Fruit fly (Drosophila melanogaster) whole organism, prepupa: Measurements from ENCODE around the gene CG9297.

Experiments
- Blimp-1 ChIP-seq: fragments of 200-800 bp; sonication (Bioruptor generic); optimal IDR thresholded peaks from 3 replicates; lab custom pipeline; 2017; ENCODE audit warnings: missing biosample characterization, missing genetic modification characterization, mild to moderate bottlenecking, moderate library complexity, missing genetic modification reagents
- CG10631 ChIP-seq: fragments of 200-800 bp; sonication (Bioruptor generic); optimal IDR thresholded peaks from 2 replicates; lab custom pipeline; 2016; ENCODE audit warnings: missing biosample characterization, missing genetic modification characterization
- CG10669 ChIP-seq: fragments of 200-800 bp; sonication (Bioruptor generic); optimal IDR thresholded peaks from 3 replicates; lab custom pipeline; 2018; ENCODE audit warnings: missing biosample characterization, mild to moderate bottlenecking, missing genetic modification characterization, moderate library complexity
- CG11294 ChIP-seq: fragments of 200-800 bp; sonication (Bioruptor generic); IDR thresholded peaks from 2 replicates; pipeline ENCODE4 v1.3.6; 2022; ENCODE audit warnings: missing biosample characterization, missing genetic modification characterization
- CG15336 ChIP-seq: fragments of 200-800 bp; sonication (Bioruptor generic); IDR thresholded peaks from 2 replicates; pipeline ENCODE4 v1.3.6; 2022; ENCODE audit warnings: missing biosample characterization, missing genetic modification characterization
- CG1621 ChIP-seq: fragments of 200-800 bp; sonication (Bioruptor generic); optimal IDR thresholded peaks from 3 replicates; lab custom pipeline; 2018; ENCODE audit warnings: missing biosample characterization, mild to moderate bottlenecking, missing genetic modification characterization
- CG16779 ChIP-seq: fragments of 200-800 bp; sonication (Bioruptor generic); optimal IDR thresholded peaks from 3 replicates; lab custom pipeline; 2017; ENCODE audit warnings: missing biosample characterization, mild to moderate bottlenecking, missing genetic modification characterization
- CG3032 ChIP-seq: fragments of 200-800 bp; optimal IDR thresholded peaks from 2 replicates; lab custom pipeline; 2019; ENCODE audit warnings: missing biosample characterization, mild to moderate bottlenecking, missing genetic modification characterization, moderate library complexity
- CG31627 ChIP-seq: fragments of 200-800 bp; sonication (Bioruptor generic); optimal IDR thresholded peaks from 3 replicates; lab custom pipeline; 2016; ENCODE audit warnings: missing biosample characterization, missing genetic modification characterization
- CG32006 ChIP-seq: fragments of 200-800 bp; sonication (Bioruptor generic); optimal IDR thresholded peaks from 3 replicates; lab custom pipeline; 2017; ENCODE audit warnings: missing biosample characterization, mild to moderate bottlenecking, missing genetic modification characterization
- CG34406 ChIP-seq: fragments of 200-800 bp; sonication (Bioruptor generic); optimal IDR thresholded peaks from 3 replicates; lab custom pipeline; 2016; ENCODE audit warnings: missing biosample characterization, missing genetic modification characterization
- CG3919 ChIP-seq: fragments of 200-800 bp; sonication (Bioruptor generic); optimal IDR thresholded peaks from 3 replicates; lab custom pipeline; 2016; ENCODE audit warnings: missing biosample characterization, missing genetic modification characterization
- CG4318 ChIP-seq: fragments of 200-800 bp; sonication (Bioruptor generic); optimal IDR thresholded peaks from 3 replicates; lab custom pipeline; 2017; ENCODE audit warnings: missing biosample characterization, mild to moderate bottlenecking, missing genetic modification characterization
- CG6163 ChIP-seq: fragments of 200-800 bp; sonication (Bioruptor generic); IDR thresholded peaks from 3 replicates; pipeline ENCODE4 v1.3.6; 2022; ENCODE audit warnings: missing biosample characterization, missing genetic modification characterization
- CG6276 ChIP-seq: fragments of 200-800 bp; sonication (Bioruptor generic); optimal IDR thresholded peaks from 2 replicates; lab custom pipeline; 2017; ENCODE audit warnings: missing biosample characterization, mild to moderate bottlenecking, missing genetic modification characterization
- CG6792 ChIP-seq: fragments of 200-800 bp; sonication (Bioruptor generic); optimal IDR thresholded peaks from 3 replicates; lab custom pipeline; 2016; ENCODE audit warnings: missing biosample characterization, missing genetic modification characterization
- CG6808 ChIP-seq: fragments of 200-800 bp; sonication (Bioruptor generic); optimal IDR thresholded peaks from 3 replicates; lab custom pipeline; 2017; ENCODE audit warnings: missing biosample characterization, missing genetic modification characterization, mild to moderate bottlenecking, moderate library complexity, missing genetic modification reagents
- CG6854 ChIP-seq: fragments of 200-800 bp; sonication (Bioruptor generic); optimal IDR thresholded peaks from 2 replicates; lab custom pipeline; 2017; ENCODE audit warnings: missing biosample characterization, mild to moderate bottlenecking, missing genetic modification characterization
- CG7368 ChIP-seq: fragments of 200-800 bp; sonication (Bioruptor generic); optimal IDR thresholded peaks from 3 replicates; lab custom pipeline; 2016; ENCODE audit warnings: missing biosample characterization, missing genetic modification characterization
- CG8119 ChIP-seq: fragments of 200-800 bp; sonication (Bioruptor generic); IDR thresholded peaks from 3 replicates; pipeline ENCODE4 v1.3.6; 2022; ENCODE audit warnings: missing biosample characterization, missing genetic modification characterization
- CG8319 ChIP-seq: fragments of 200-800 bp; sonication (Bioruptor generic); optimal IDR thresholded peaks from 3 replicates; lab custom pipeline; 2016; ENCODE audit warnings: missing biosample characterization, missing genetic modification characterization
- CG8632 ChIP-seq: fragments of 200-800 bp; sonication (Bioruptor generic); optimal IDR thresholded peaks from 3 replicates; lab custom pipeline; 2016; ENCODE audit warnings: missing biosample characterization, missing genetic modification characterization
- Eip75B ChIP-seq: fragments of 200-800 bp; sonication (Bioruptor generic); optimal IDR thresholded peaks from 3 replicates; lab custom pipeline; 2016; ENCODE audit warnings: missing biosample characterization, missing genetic modification characterization
- Eip78C ChIP-seq: fragments of 200-800 bp; sonication (Bioruptor generic); peaks from one replicate; lab custom pipeline; 2016; ENCODE audit warnings: missing biosample characterization, missing genetic modification characterization
- Ets21C ChIP-seq: fragments of 200-800 bp; sonication (Bioruptor generic); optimal IDR thresholded peaks from 3 replicates; lab custom pipeline; 2016; ENCODE audit warnings: missing biosample characterization, missing genetic modification characterization
- Ets96B ChIP-seq: fragments of 200-800 bp; optimal IDR thresholded peaks from 2 replicates; lab custom pipeline; 2019; ENCODE audit warnings: missing biosample characterization, mild to moderate bottlenecking, missing genetic modification characterization, moderate library complexity
- Gug ChIP-seq: fragments of 200-800 bp; sonication (Bioruptor generic); IDR thresholded peaks from 2 replicates; pipeline ENCODE4 v1.3.6; 2022; ENCODE audit warnings: missing biosample characterization, missing genetic modification characterization
- Hr38 ChIP-seq: sonication (Bioruptor generic); optimal IDR thresholded peaks from 2 replicates; lab custom pipeline; 2016; ENCODE audit warnings: missing biosample characterization, missing genetic modification characterization
- Hr4 ChIP-seq: fragments of 200-800 bp; sonication (Bioruptor generic); optimal IDR thresholded peaks from 3 replicates; lab custom pipeline; 2016; ENCODE audit warnings: missing biosample characterization, missing genetic modification characterization
- Lpt ChIP-seq: fragments of 200-800 bp; sonication (Bioruptor generic); optimal IDR thresholded peaks from 3 replicates; lab custom pipeline; 2016; ENCODE audit warnings: missing biosample characterization, missing genetic modification characterization
- Met ChIP-seq: fragments of 200-800 bp; sonication (Bioruptor generic); optimal IDR thresholded peaks from 3 replicates; lab custom pipeline; 2016; ENCODE audit warnings: missing biosample characterization, missing genetic modification characterization
- OdsH ChIP-seq: fragments of 200-800 bp; sonication (Bioruptor generic); optimal IDR thresholded peaks from 3 replicates; lab custom pipeline; 2016; ENCODE audit warnings: missing biosample characterization, missing genetic modification characterization
- Smox ChIP-seq: fragments of 200-800 bp; sonication (Bioruptor generic); optimal IDR thresholded peaks from 3 replicates; lab custom pipeline; 2016; ENCODE audit warnings: missing biosample characterization, missing genetic modification characterization
- Sox102F ChIP-seq: fragments of 200-800 bp; sonication (Bioruptor generic); optimal IDR thresholded peaks from 2 replicates; lab custom pipeline; 2016; ENCODE audit warnings: missing biosample characterization, mild to moderate bottlenecking, missing genetic modification characterization
- Sox14 ChIP-seq: fragments of 200-800 bp; sonication (Bioruptor generic); optimal IDR thresholded peaks from 3 replicates; lab custom pipeline; 2016; ENCODE audit warnings: missing biosample characterization, missing genetic modification characterization
- achi ChIP-seq: fragments of 200-800 bp; sonication (Bioruptor generic); optimal IDR thresholded peaks from 3 replicates; lab custom pipeline; 2016; ENCODE audit warnings: missing biosample characterization, missing genetic modification characterization
- acj6 ChIP-seq: fragments of 200-800 bp; sonication (Bioruptor generic); optimal IDR thresholded peaks from 3 replicates; lab custom pipeline; 2016; ENCODE audit warnings: missing biosample characterization, missing genetic modification characterization
- cyc ChIP-seq: fragments of 200-800 bp; sonication (Bioruptor generic); optimal IDR thresholded peaks from 3 replicates; lab custom pipeline; 2016; ENCODE audit warnings: missing biosample characterization, missing genetic modification characterization
- dac ChIP-seq: fragments of 200-800 bp; sonication (Bioruptor generic); optimal IDR thresholded peaks from 2 replicates; lab custom pipeline; 2017; ENCODE audit warnings: missing biosample characterization, mild to moderate bottlenecking, missing genetic modification characterization
- dsx ChIP-seq: fragments of 200-800 bp; optimal IDR thresholded peaks from 3 replicates; lab custom pipeline; 2019; ENCODE audit warnings: missing biosample characterization, mild to moderate bottlenecking, missing genetic modification characterization, moderate library complexity; ENCODE audit not compliant: poor library complexity, severe bottlenecking
- eg ChIP-seq: fragments of 200-800 bp; sonication (Bioruptor generic); IDR thresholded peaks from 3 replicates; pipeline ENCODE4 v1.3.6; 2022; ENCODE audit warnings: missing biosample characterization, missing genetic modification characterization
- esn ChIP-seq: fragments of 200-800 bp; sonication (Bioruptor generic); optimal IDR thresholded peaks from 2 replicates; lab custom pipeline; 2016; ENCODE audit warnings: missing biosample characterization, mild to moderate bottlenecking, missing genetic modification characterization, moderate library complexity
- fd59A ChIP-seq: fragments of 200-800 bp; sonication (Bioruptor generic); optimal IDR thresholded peaks from 2 replicates; lab custom pipeline; 2017; ENCODE audit warnings: missing biosample characterization, mild to moderate bottlenecking, missing genetic modification characterization, missing genetic modification reagents
- fd85E ChIP-seq: fragments of 200-800 bp; sonication (Bioruptor generic); optimal IDR thresholded peaks from 3 replicates; lab custom pipeline; 2016; ENCODE audit warnings: missing biosample characterization, missing genetic modification characterization
- net ChIP-seq: fragments of 200-800 bp; sonication (Bioruptor generic); optimal IDR thresholded peaks from 3 replicates; lab custom pipeline; 2016; ENCODE audit warnings: missing biosample characterization, missing genetic modification characterization
- pdm3 ChIP-seq: fragments of 200-800 bp; sonication (Bioruptor generic); optimal IDR thresholded peaks from 3 replicates; lab custom pipeline; 2016; ENCODE audit warnings: missing biosample characterization, missing genetic modification characterization
- salr ChIP-seq, 2 experiments: fragments of 200-800 bp; sonication (Bioruptor generic); optimal IDR thresholded peaks; 3 replicates each; lab custom pipeline; 2016 to 2018; ENCODE audit warnings: missing biosample characterization in 2 of 2, missing genetic modification characterization in 2 of 2, mild to moderate bottlenecking in 1 of 2
- spab ChIP-seq: fragments of 200-800 bp; sonication (Bioruptor generic); optimal IDR thresholded peaks from 2 replicates; lab custom pipeline; 2017; ENCODE audit warnings: missing biosample characterization, mild to moderate bottlenecking, missing genetic modification characterization, missing genetic modification reagents
- ss ChIP-seq, 2 experiments: fragments of 200-800 bp; sonication (Bioruptor generic); optimal IDR thresholded peaks; 2 replicates in 1 of 2; 3 replicates in 1 of 2; lab custom pipeline; 2017 to 2018; ENCODE audit warnings: mild to moderate bottlenecking in 2 of 2, missing biosample characterization in 2 of 2, missing genetic modification characterization in 2 of 2, moderate library complexity in 1 of 2
- svp ChIP-seq: fragments of 200-800 bp; sonication (Bioruptor generic); peaks from one replicate; lab custom pipeline; 2016; ENCODE audit warnings: missing biosample characterization, missing genetic modification characterization
- topi ChIP-seq: fragments of 200-800 bp; sonication (Bioruptor generic); optimal IDR thresholded peaks from 3 replicates; lab custom pipeline; 2016; ENCODE audit warnings: missing biosample characterization, missing genetic modification characterization
- vri ChIP-seq: fragments of 200-800 bp; sonication (Bioruptor generic); optimal IDR thresholded peaks from 3 replicates; lab custom pipeline; 2016; ENCODE audit warnings: missing biosample characterization, mild to moderate bottlenecking, missing genetic modification characterization

Gene CG9297

DNA sequence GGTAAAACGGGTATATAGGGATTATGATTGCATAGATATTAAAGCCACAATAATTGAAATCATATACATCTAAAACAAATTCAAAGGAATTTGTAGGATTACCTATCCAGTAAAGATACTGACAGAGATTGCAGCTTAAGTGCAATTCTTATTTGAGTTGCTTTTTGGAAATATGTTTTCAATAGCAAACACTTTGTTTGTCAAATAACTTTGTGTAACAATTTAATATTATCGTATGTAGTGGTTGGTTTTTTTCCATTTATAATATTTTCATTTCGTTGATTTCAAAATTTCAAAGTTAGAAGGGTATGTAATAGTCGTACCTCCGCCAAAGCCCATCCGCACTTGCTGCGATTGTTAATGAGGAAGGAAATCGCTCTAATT is 35.4 kb downstream of the CG9297 start:
- TF ChIP-seq Eip78C (GFP tag; lab: Kevin White, UChicago) (peak; percentile 94), achi (GFP tag; lab: Kevin White, UChicago) (peak; percentile 68), Sox102F (GFP tag; lab: Kevin White, UChicago) (peak; percentile 44), CG4318 (peak; percentile 84), Met (GFP tag; lab: Kevin White, UChicago) (peak; percentile 55), CG32006 (peak; percentile 91), CG3919 (GFP tag; lab: Kevin White, UChicago) (peak; percentile 64), CG6276 (GFP tag; lab: Kevin White, UChicago) (peak; percentile 74), CG6854 (GFP tag; lab: Kevin White, UChicago) (no peak), vri (GFP tag; lab: Kevin White, UChicago) (no peak), Eip75B (GFP tag; lab: Kevin White, UChicago) (peak; percentile 70), OdsH (GFP tag; lab: Kevin White, UChicago) (peak; percentile 71), spab (GFP tag; lab: Kevin White, UChicago) (peak; percentile 32), topi (GFP tag; lab: Kevin White, UChicago) (peak; percentile 61), esn (GFP tag; lab: Kevin White, UChicago) (peak; percentile 68), acj6 (GFP tag; lab: Kevin White, UChicago) (peak; percentile 61), net (GFP tag; lab: Kevin White, UChicago) (peak; percentile 67), Sox14 (peak; percentile 62), svp (GFP tag; lab: Kevin White, UChicago) (peak; percentile 73), Hr4 (GFP tag; lab: Kevin White, UChicago) (peak; percentile 87), CG6163 (GFP tag; lab: Robert Waterston, UW) (peak; percentile 39; the same call in 1 of the 3 replicates), CG10669 (GFP tag; lab: Kevin White, UChicago) (peak; percentile 23), dac (peak; percentile 59), CG31627 (peak; percentile 20), CG8319 (GFP tag; lab: Kevin White, UChicago) (no peak), fd59A (GFP tag; lab: Kevin White, UChicago) (peak; percentile 33), Ets96B (tag; lab: Kevin White, UChicago) (peak; percentile 22), Ets21C (GFP tag; lab: Kevin White, UChicago) (peak; percentile 21), CG6792 (peak; percentile 45), ss (GFP tag; optimal IDR thresholded peaks at IDR 0.05; lab: Kevin White, UChicago) (peak in 1 of 2 experiments; percentile 25), Hr38 (no peak), CG10631 (GFP tag; lab: Kevin White, UChicago) (peak; percentile 55), CG8632 (peak; percentile 16), Lpt (GFP tag; lab: Kevin White, UChicago) (peak; percentile 43), CG6808 (GFP tag; lab: Kevin White, UChicago) (peak; percentile 5), Gug (GFP tag; lab: Robert Waterston, UW) (no peak), CG16779 (tag; lab: Kevin White, UChicago) (peak; percentile 29), salr (GFP tag; optimal IDR thresholded peaks at IDR 0.05; lab: Kevin White, UChicago) (peak in 1 of 2 experiments; percentile 86), CG7368 (peak; percentile 2), dsx (GFP tag; lab: Kevin White, UChicago) (no peak), CG3032 (tag; lab: Kevin White, UChicago) (peak; percentile 28), Smox (GFP tag; lab: Kevin White, UChicago) (peak; percentile 44), eg (GFP tag; lab: Robert Waterston, UW) (peak; percentile 59), CG1621 (tag; lab: Kevin White, UChicago) (no peak), CG8119 (GFP tag; lab: Robert Waterston, UW) (peak; percentile 75), fd85E (GFP tag; lab: Kevin White, UChicago) (no peak), CG15336 (GFP tag; lab: Robert Waterston, UW) (peak; percentile 65), CG11294 (GFP tag; lab: Robert Waterston, UW) (peak; percentile 25; the same call in 1 of the 2 replicates), Blimp-1 (GFP tag; lab: Kevin White, UChicago) (no peak), cyc (GFP tag; lab: Kevin White, UChicago) (peak; percentile 25), CG34406 (GFP tag; lab: Kevin White, UChicago) (peak; percentile 46), pdm3 (GFP tag; lab: Kevin White, UChicago) (peak; percentile 75)
